Fruit fly (Drosophila melanogaster) whole organism: ENCODE data around the gene unc-13.

Experiments
- CG8478 ChIP-seq: fragments of >200 bp; optimal IDR thresholded peaks from 2 replicates; lab custom pipeline; 2018; ENCODE audit warnings: inconsistent platforms
- Dll ChIP-seq: fragments of >200 bp; optimal IDR thresholded peaks from 2 replicates; lab custom pipeline; 2017
- EcR ChIP-seq, 2 experiments: fragments of >200 bp; optimal IDR thresholded peaks; 2 replicates each; lab custom pipeline; 2017; ENCODE audit warnings: missing biosample characterization in 2 of 2, missing genetic modification characterization in 2 of 2, missing genetic modification reagents in 2 of 2
- pan ChIP-seq: fragments of >200 bp; optimal IDR thresholded peaks from 2 replicates; lab custom pipeline; 2017
- psq ChIP-seq: fragments of >200 bp; optimal IDR thresholded peaks from 2 replicates; lab custom pipeline; 2017
- usp ChIP-seq: fragments of >200 bp; optimal IDR thresholded peaks from 2 replicates; lab custom pipeline; 2017; ENCODE audit warnings: missing biosample characterization, missing genetic modification characterization, mixed read lengths

DNA sequence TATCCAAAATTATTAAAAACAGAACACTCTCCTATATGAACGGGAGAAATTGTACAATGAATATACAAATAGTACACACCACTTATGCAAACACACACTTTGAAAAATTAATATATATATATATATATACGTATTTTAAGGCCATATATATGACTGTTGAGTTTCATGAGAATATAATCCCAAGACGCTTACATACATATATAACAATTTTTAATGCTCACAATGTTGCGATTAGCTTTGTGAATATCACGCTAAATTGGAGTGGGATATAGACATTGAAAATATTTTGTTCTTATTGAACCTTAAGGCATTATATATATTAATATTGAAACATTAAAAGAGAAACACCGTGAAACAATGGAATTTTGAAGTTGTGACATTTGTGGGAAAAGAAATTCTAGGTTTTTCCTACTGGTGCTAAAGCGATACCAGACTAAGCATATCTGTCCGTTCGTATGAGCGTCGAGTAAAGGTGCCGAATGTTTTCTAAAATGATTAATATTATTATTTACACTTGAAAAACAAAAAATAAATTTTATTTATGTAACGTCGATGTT lies 46.0 kb upstream of the unc-13 start, which contains the start of gene 4E-T:
- TF ChIP-seq EcR (GFP tag; optimal IDR thresholded peaks at IDR 0.05; lab: Kevin White, UChicago) (no peak), usp (GFP tag; lab: Kevin White, UChicago) (no peak), Dll (lab: Kevin White, UChicago) (no peak), pan (no peak), psq (lab: Kevin White, UChicago) (no peak), CG8478 (lab: Kevin White, UChicago) (no peak)
